Worm (Caenorhabditis elegans): ENCODE data around the gene M106.2.
A peak's percentile ranks its signal among the peaks of the same experiment; 100 is the strongest.

The M106.2 gene

DNA sequence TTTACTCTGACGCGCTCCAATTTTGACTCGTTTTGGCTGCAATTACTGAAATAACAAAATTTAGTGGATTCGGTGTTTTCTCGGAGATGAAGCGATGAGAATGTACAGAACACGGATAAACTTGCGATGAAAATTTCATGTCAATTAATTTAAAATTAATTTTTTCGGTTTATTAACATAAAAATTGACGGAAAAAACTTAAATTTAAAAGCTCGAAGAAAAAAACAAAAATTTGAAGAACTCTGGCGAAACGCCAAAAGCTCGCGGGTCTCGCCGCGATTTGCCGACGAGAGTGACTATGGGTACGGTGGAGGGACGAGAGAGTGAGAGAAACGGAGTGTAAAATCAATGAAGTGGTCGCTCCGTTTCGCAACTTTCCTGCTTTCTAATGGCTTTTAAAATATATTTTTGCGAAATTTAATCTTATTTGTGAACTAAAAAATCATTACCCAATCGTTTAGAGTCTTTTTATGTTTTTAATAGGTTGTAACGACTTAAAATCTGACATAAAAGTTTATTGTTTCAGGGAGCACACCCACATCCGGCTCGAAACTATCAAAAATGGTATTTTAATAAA, 19.0 kb upstream of the M106.2 start, which contains the start of the genes gmps-1 and cap-2 (continued):
- TF ChIP-seq egl-43 (GFP tag; IDR thresholded peaks at IDR 0.05) = peak; percentile 92
- TF ChIP-seq dmd-8 (GFP tag; IDR thresholded peaks at IDR 0.05) = peak; percentile 70; the same call in 1 of the 2 replicates
- no peak for TF ChIP-seq nhr-41 (GFP tag; IDR thresholded peaks at IDR 0.05)
- no peak for TF ChIP-seq nhr-111 (GFP tag; optimal IDR thresholded peaks at IDR 0.05)
- peak; percentile 91 for TF ChIP-seq mdt-29 (GFP tag; IDR thresholded peaks at IDR 0.05)

DNA sequence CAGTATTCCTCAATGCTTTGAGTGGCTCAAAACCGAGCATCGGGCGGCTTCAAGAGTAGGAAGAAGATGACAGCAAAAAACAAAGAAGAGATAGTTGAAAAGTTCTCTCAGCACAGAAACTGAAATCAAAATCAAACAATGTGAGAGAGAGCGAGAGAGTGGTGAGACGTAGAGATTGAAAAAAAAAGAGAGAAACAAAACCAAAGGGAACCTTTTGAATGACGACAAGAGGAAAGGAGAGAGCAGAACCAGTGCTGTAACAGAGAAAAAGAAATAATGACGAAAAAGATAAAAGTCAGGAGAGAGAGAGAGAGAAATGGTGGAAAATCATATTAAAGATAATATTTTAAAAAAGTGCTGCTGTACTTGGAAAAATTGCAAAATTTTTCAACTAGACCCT, 17.4 kb upstream of the M106.2 start:
- no peak for TF ChIP-seq nhr-48 (tag; optimal IDR thresholded peaks at IDR 0.05)
- TF ChIP-seq nhr-77 (tag; optimal IDR thresholded peaks at IDR 0.05) = peak; percentile 19
- no peak for TF ChIP-seq ceh-62 (tag; optimal IDR thresholded peaks at IDR 0.05)
- TF ChIP-seq F26F4.8 (GFP tag; conservative IDR thresholded peaks at IDR 0.05) = no peak
- TF ChIP-seq gei-8 (GFP tag; optimal IDR thresholded peaks at IDR 0.05) = no peak
- TF ChIP-seq daf-19 (GFP tag; conservative IDR thresholded peaks at IDR 0.05) = no peak
- TF ChIP-seq nhr-102 (tag; optimal IDR thresholded peaks at IDR 0.05) = no peak
- no peak for TF ChIP-seq lir-3 (tag; optimal IDR thresholded peaks at IDR 0.05)
- no peak for TF ChIP-seq F37D6.2 (tag; optimal IDR thresholded peaks at IDR 0.05)
- TF ChIP-seq zag-1 (tag; optimal IDR thresholded peaks at IDR 0.05) = no peak
- TF ChIP-seq mes-2 (tag; optimal IDR thresholded peaks at IDR 0.05; ENCODE audit: poor library complexity, severe bottlenecking) = peak; percentile 53
- peak; percentile 65 for TF ChIP-seq hmg-1.1 (GFP tag; IDR thresholded peaks at IDR 0.05)
- no peak for TF ChIP-seq nhr-6 (tag; optimal IDR thresholded peaks at IDR 0.05)
- TF ChIP-seq dmd-9 (GFP tag; IDR thresholded peaks at IDR 0.05) = no peak
- peak; percentile 29 for TF ChIP-seq mep-1 (tag; optimal IDR thresholded peaks at IDR 0.05)
- peak; percentile 31 for TF ChIP-seq pqm-1 (tag; optimal IDR thresholded peaks at IDR 0.05)
- no peak for TF ChIP-seq pha-4 (GFP tag; IDR thresholded peaks at IDR 0.05)
- no peak for TF ChIP-seq pha-4 (tag; optimal IDR thresholded peaks at IDR 0.05)
- TF ChIP-seq php-3 (GFP tag; IDR thresholded peaks at IDR 0.05) = no peak
- no peak for TF ChIP-seq egl-27 (tag; optimal IDR thresholded peaks at IDR 0.05)
- TF ChIP-seq daf-16 (GFP tag; optimal IDR thresholded peaks at IDR 0.05) = no peak
- peak; percentile 44 for TF ChIP-seq daf-16 (tag; optimal IDR thresholded peaks at IDR 0.05)
- TF ChIP-seq rbr-2 (tag; optimal IDR thresholded peaks at IDR 0.05) = no peak
- peak; percentile 6 for TF ChIP-seq hlh-30 (tag; optimal IDR thresholded peaks at IDR 0.05; ENCODE audit: insufficient read depth)
- TF ChIP-seq aha-1 (tag) = no peak
- TF ChIP-seq zip-11 (GFP tag; IDR thresholded peaks at IDR 0.05) = no peak
- TF ChIP-seq dve-1 (tag; optimal IDR thresholded peaks at IDR 0.05; ENCODE audit: insufficient read depth) = peak; percentile 82
- TF ChIP-seq hlh-11 (tag; optimal IDR thresholded peaks at IDR 0.05) = peak; percentile 51
- TF ChIP-seq nhr-237 (tag; optimal IDR thresholded peaks at IDR 0.05) = no peak
- TF ChIP-seq nhr-41 (GFP tag; IDR thresholded peaks at IDR 0.05) = no peak
- no peak for TF ChIP-seq Y5F2A.4 (GFP tag; optimal IDR thresholded peaks at IDR 0.05)
- no peak for TF ChIP-seq ZK337.2 (GFP tag; IDR thresholded peaks at IDR 0.05)
- no peak for TF ChIP-seq unc-130 (GFP tag; optimal IDR thresholded peaks at IDR 0.05)
- no peak for TF ChIP-seq T26A8.4 (GFP tag; IDR thresholded peaks at IDR 0.05)
- no peak for TF ChIP-seq ceh-82 (tag; optimal IDR thresholded peaks at IDR 0.05)
- TF ChIP-seq jun-1 (tag; optimal IDR thresholded peaks at IDR 0.05) = no peak
- TF ChIP-seq nhr-111 (GFP tag; optimal IDR thresholded peaks at IDR 0.05) = no peak
- TF ChIP-seq nhr-76 (tag; optimal IDR thresholded peaks at IDR 0.05) = no peak
- TF ChIP-seq nhr-28 (tag; optimal IDR thresholded peaks at IDR 0.05) = peak; percentile 43
- no peak for TF ChIP-seq ceh-32 (tag; optimal IDR thresholded peaks at IDR 0.05; ENCODE audit: poor library complexity)
- no peak for TF ChIP-seq cey-2 (tag; optimal IDR thresholded peaks at IDR 0.05; ENCODE audit: borderline replicate concordance, insufficient read depth)
- no peak for TF ChIP-seq ceh-28 (tag; optimal IDR thresholded peaks at IDR 0.05)
- peak; percentile 4 to 76 for TF ChIP-seq lsy-2 (tag; optimal IDR thresholded peaks at IDR 0.05)
- TF ChIP-seq aly-2 (tag; optimal IDR thresholded peaks at IDR 0.05) = no peak
- TF ChIP-seq fkh-10 (GFP tag; optimal IDR thresholded peaks at IDR 0.05) = no peak
- TF ChIP-seq dmd-6 (GFP tag; IDR thresholded peaks at IDR 0.05) = peak; percentile 51
- no peak for TF ChIP-seq Y105C5A.15 (GFP tag; IDR thresholded peaks at IDR 0.05)
